Fruit fly (Drosophila melanogaster) whole organism, embryonic: ENCODE results near the gene RpS12.

Experiments
- Adf1 ChIP-seq: fragments of 200-800 bp; sonication (Bioruptor generic); IDR thresholded peaks from 2 replicates; pipeline ENCODE4 v1.3.6; 2022; ENCODE audit warnings: missing biosample characterization, missing genetic modification characterization
- Atf-2 ChIP-seq: fragments of 200-800 bp; sonication (Bioruptor generic); optimal IDR thresholded peaks from 2 replicates; lab custom pipeline; 2016; ENCODE audit warnings: missing biosample characterization, missing genetic modification characterization
- CG10209 ChIP-seq: fragments of 200-800 bp; sonication (Bioruptor generic); optimal IDR thresholded peaks from 3 replicates; lab custom pipeline; 2017; ENCODE audit warnings: missing biosample characterization, mild to moderate bottlenecking, missing genetic modification characterization, missing genetic modification reagents
- CG1024 ChIP-seq: fragments of 200-800 bp; sonication (Bioruptor generic); IDR thresholded peaks from 2 replicates; pipeline ENCODE4 v1.3.6; 2022; ENCODE audit warnings: missing biosample characterization, missing genetic modification characterization
- CG10462 ChIP-seq: fragments of 200-800 bp; sonication (Bioruptor generic); optimal IDR thresholded peaks from 2 replicates; lab custom pipeline; 2016; ENCODE audit warnings: missing biosample characterization, missing genetic modification characterization
- CG10654 ChIP-seq: fragments of 200-800 bp; sonication (Bioruptor generic); optimal IDR thresholded peaks from 2 replicates; lab custom pipeline; 2016; ENCODE audit warnings: missing biosample characterization, missing genetic modification characterization
- CG10979 ChIP-seq: fragments of 200-800 bp; sonication (Bioruptor generic); optimal IDR thresholded peaks from 2 replicates; lab custom pipeline; 2018; ENCODE audit warnings: missing biosample characterization, mild to moderate bottlenecking, missing genetic modification characterization, moderate library complexity
- CG11085 ChIP-seq: fragments of 200-800 bp; sonication (Bioruptor generic); IDR thresholded peaks from 2 replicates; pipeline ENCODE4 v1.3.6; 2022; ENCODE audit warnings: missing biosample characterization, missing genetic modification characterization
- CG11093 ChIP-seq: fragments of 200-800 bp; sonication (Bioruptor generic); IDR thresholded peaks from 3 replicates; pipeline ENCODE4 v1.3.6; 2022; ENCODE audit warnings: missing biosample characterization, missing genetic modification characterization
- CG11723 ChIP-seq: fragments of 200-800 bp; sonication (Bioruptor generic); optimal IDR thresholded peaks from 2 replicates; lab custom pipeline; 2017; ENCODE audit warnings: missing biosample characterization, mild to moderate bottlenecking, missing genetic modification characterization
- CG12155 ChIP-seq: fragments of 200-800 bp; sonication (Bioruptor generic); optimal IDR thresholded peaks from 3 replicates; lab custom pipeline; 2016; ENCODE audit warnings: missing biosample characterization, missing genetic modification characterization
- CG1233 ChIP-seq: fragments of 200-800 bp; sonication (Bioruptor generic); optimal IDR thresholded peaks from 4 replicates; lab custom pipeline; 2018; ENCODE audit warnings: missing biosample characterization, mild to moderate bottlenecking, missing genetic modification characterization
- CG12391 ChIP-seq: fragments of 200-800 bp; sonication (Bioruptor generic); optimal IDR thresholded peaks from 3 replicates; lab custom pipeline; 2018; ENCODE audit warnings: missing biosample characterization, mild to moderate bottlenecking, missing genetic modification characterization, moderate library complexity
- CG12744 ChIP-seq: fragments of 200-800 bp; sonication (Bioruptor generic); optimal IDR thresholded peaks from 2 replicates; lab custom pipeline; 2016; ENCODE audit warnings: missing biosample characterization, missing genetic modification characterization
- CG13123 ChIP-seq: fragments of 200-800 bp; sonication (Bioruptor generic); optimal IDR thresholded peaks from 2 replicates; lab custom pipeline; 2016; ENCODE audit warnings: missing biosample characterization, missing genetic modification characterization
- CG13287 ChIP-seq: fragments of 200-800 bp; sonication (Bioruptor generic); IDR thresholded peaks from 2 replicates; pipeline ENCODE4 v1.3.6; 2022; ENCODE audit warnings: missing biosample characterization, missing genetic modification characterization; ENCODE audit not compliant: partially characterized antibody
- CG15011 ChIP-seq: fragments of 200-800 bp; sonication (Bioruptor generic); optimal IDR thresholded peaks from 3 replicates; lab custom pipeline; 2018; ENCODE audit warnings: missing biosample characterization, mild to moderate bottlenecking, missing genetic modification characterization
- CG17802 ChIP-seq: fragments of 200-800 bp; sonication (Bioruptor generic); optimal IDR thresholded peaks from 2 replicates; lab custom pipeline; 2018; ENCODE audit warnings: missing biosample characterization, mild to moderate bottlenecking, missing genetic modification characterization, moderate library complexity
- CG17912 ChIP-seq: fragments of 200-800 bp; sonication (Bioruptor generic); optimal IDR thresholded peaks from 2 replicates; lab custom pipeline; 2018; ENCODE audit warnings: missing biosample characterization, mild to moderate bottlenecking, missing genetic modification characterization
- CG4820 ChIP-seq: fragments of 200-800 bp; sonication (Bioruptor generic); optimal IDR thresholded peaks from 3 replicates; lab custom pipeline; 2016; ENCODE audit warnings: missing biosample characterization, missing genetic modification characterization
- CG7556 ChIP-seq: fragments of 200-800 bp; sonication (Bioruptor generic); optimal IDR thresholded peaks from 2 replicates; lab custom pipeline; 2017; ENCODE audit warnings: missing biosample characterization, mild to moderate bottlenecking, missing genetic modification characterization
- CG7745 ChIP-seq: fragments of 200-800 bp; sonication (Bioruptor generic); optimal IDR thresholded peaks from 2 replicates; lab custom pipeline; 2018; ENCODE audit warnings: missing biosample characterization, mild to moderate bottlenecking, missing genetic modification characterization, moderate library complexity
- CG9215 ChIP-seq: fragments of 200-800 bp; sonication (Bioruptor generic); IDR thresholded peaks from 2 replicates; pipeline ENCODE4 v1.3.6; 2022; ENCODE audit warnings: missing biosample characterization, missing genetic modification characterization
- Chrac-16 ChIP-seq: fragments of 200-800 bp; sonication (Bioruptor generic); optimal IDR thresholded peaks from 3 replicates; lab custom pipeline; 2016; ENCODE audit warnings: missing biosample characterization, missing genetic modification characterization
- Doc3 ChIP-seq: fragments of 200-800 bp; sonication (Bioruptor generic); IDR thresholded peaks from 3 replicates; pipeline ENCODE4 v1.3.6; 2022; ENCODE audit warnings: missing biosample characterization, missing genetic modification characterization; ENCODE audit not compliant: partially characterized antibody
- GATAe ChIP-seq: fragments of 200-800 bp; sonication (Bioruptor generic); conservative IDR thresholded peaks from 2 replicates; pipeline ENCODE4 v1.3.6; 2022; ENCODE audit warnings: missing biosample characterization, missing genetic modification characterization
- HmgD ChIP-seq: fragments of 200-800 bp; sonication (Bioruptor generic); optimal IDR thresholded peaks from 3 replicates; lab custom pipeline; 2016; ENCODE audit warnings: missing biosample characterization, missing genetic modification characterization
- HmgZ ChIP-seq: fragments of 200-800 bp; sonication (Bioruptor generic); optimal IDR thresholded peaks from 2 replicates; lab custom pipeline; 2018; ENCODE audit warnings: missing biosample characterization, mild to moderate bottlenecking, missing genetic modification characterization
- Hr39 ChIP-seq: fragments of >200 bp; optimal IDR thresholded peaks from 2 replicates; lab custom pipeline; 2017
- Sox100B ChIP-seq: fragments of 200-800 bp; sonication (Bioruptor generic); optimal IDR thresholded peaks from 3 replicates; lab custom pipeline; 2018; ENCODE audit warnings: missing biosample characterization, mild to moderate bottlenecking, missing genetic modification characterization
- YL-1 ChIP-seq: fragments of 200-800 bp; sonication (Bioruptor generic); optimal IDR thresholded peaks from 3 replicates; lab custom pipeline; 2017; ENCODE audit warnings: missing biosample characterization, mild to moderate bottlenecking, missing genetic modification characterization
- ac ChIP-seq: fragments of 200-800 bp; sonication (Bioruptor generic); optimal IDR thresholded peaks from 3 replicates; lab custom pipeline; 2017; ENCODE audit warnings: missing biosample characterization, mild to moderate bottlenecking, missing genetic modification characterization
- ara ChIP-seq: fragments of 200-800 bp; sonication (Bioruptor generic); IDR thresholded peaks from 2 replicates; pipeline ENCODE4 v1.3.6; 2022; ENCODE audit warnings: missing biosample characterization, missing genetic modification characterization
- ci ChIP-seq: fragments of 200-800 bp; sonication (Bioruptor generic); IDR thresholded peaks from 3 replicates; pipeline ENCODE4 v1.3.6; 2022; ENCODE audit warnings: missing biosample characterization, missing genetic modification characterization
- dan ChIP-seq: fragments of 200-800 bp; sonication (Bioruptor generic); IDR thresholded peaks from 2 replicates; pipeline ENCODE4 v1.3.6; 2022; ENCODE audit warnings: missing biosample characterization, missing genetic modification characterization
- dmrt99B ChIP-seq: fragments of 200-800 bp; sonication (Bioruptor generic); optimal IDR thresholded peaks from 2 replicates; lab custom pipeline; 2018; ENCODE audit warnings: missing biosample characterization, mild to moderate bottlenecking, missing genetic modification characterization, moderate library complexity
- dpn ChIP-seq, 2 experiments: fragments of 200-800 bp; sonication (Bioruptor generic); optimal IDR thresholded peaks; 3 replicates each; lab custom pipeline; 2016; ENCODE audit warnings: missing biosample characterization in 2 of 2, missing genetic modification characterization in 2 of 2
- fd64A ChIP-seq: fragments of 200-800 bp; sonication (Bioruptor generic); optimal IDR thresholded peaks from 3 replicates; lab custom pipeline; 2018; ENCODE audit warnings: missing biosample characterization, mild to moderate bottlenecking, missing genetic modification characterization
- ftz-f1 ChIP-seq: fragments of 200-800 bp; sonication (Bioruptor generic); optimal IDR thresholded peaks from 2 replicates; lab custom pipeline; 2016; ENCODE audit warnings: missing biosample characterization, missing genetic modification characterization
- gcm ChIP-seq: fragments of 200-800 bp; sonication (Bioruptor generic); optimal IDR thresholded peaks from 2 replicates; lab custom pipeline; 2019; ENCODE audit warnings: missing biosample characterization, mild to moderate bottlenecking, missing genetic modification characterization, moderate library complexity
- kah ChIP-seq: fragments of 200-800 bp; sonication (Bioruptor generic); optimal IDR thresholded peaks from 2 replicates; lab custom pipeline; 2018; ENCODE audit warnings: missing biosample characterization, mild to moderate bottlenecking, missing genetic modification characterization
- lmd ChIP-seq: fragments of 200-800 bp; sonication (Bioruptor generic); IDR thresholded peaks from 2 replicates; pipeline ENCODE4 v1.3.6; 2022; ENCODE audit warnings: missing biosample characterization, missing genetic modification characterization
- lov ChIP-seq, 2 experiments: fragments of 200-800 bp in 1 of 2; fragments of >200 bp in 1 of 2; sonication (Bioruptor generic) in 1 of 2; IDR thresholded peaks in 1 of 2; optimal IDR thresholded peaks in 1 of 2; 2 replicates in 1 of 2; 3 replicates in 1 of 2; pipeline versions ENCODE4 v1.3.6 to Lab custom; 2017 to 2022; ENCODE audit warnings: missing biosample characterization in 1 of 2, missing genetic modification characterization in 1 of 2
- nau ChIP-seq: fragments of 200-800 bp; sonication (Bioruptor generic); optimal IDR thresholded peaks from 3 replicates; lab custom pipeline; 2017; ENCODE audit warnings: missing biosample characterization, mild to moderate bottlenecking, missing genetic modification characterization, missing genetic modification reagents
- prd ChIP-seq, 3 experiments: fragments of >200 bp in 2 of 3; fragments of 200-800 bp in 1 of 3; sonication (Bioruptor generic) in 1 of 3; optimal IDR thresholded peaks in 2 of 3; IDR thresholded peaks in 1 of 3; 2 replicates in 2 of 3; 3 replicates in 1 of 3; pipeline versions ENCODE4 v1.3.6 to Lab custom; 2017 to 2022; ENCODE audit warnings: missing biosample characterization in 1 of 3, missing genetic modification characterization in 1 of 3
- ranshi ChIP-seq: fragments of 200-800 bp; sonication (Bioruptor generic); IDR thresholded peaks from 2 replicates; pipeline ENCODE4 v1.3.6; 2022; ENCODE audit warnings: missing biosample characterization, missing genetic modification characterization
- sisA ChIP-seq: fragments of 200-800 bp; sonication (Bioruptor generic); IDR thresholded peaks from 2 replicates; pipeline ENCODE4 v1.3.6; 2022; ENCODE audit warnings: missing biosample characterization, missing genetic modification characterization
- sna ChIP-seq: fragments of 200-800 bp; sonication (Bioruptor generic); IDR thresholded peaks from 2 replicates; pipeline ENCODE4 v1.3.6; 2022; ENCODE audit warnings: missing biosample characterization, missing genetic modification characterization; ENCODE audit not compliant: partially characterized antibody
- sqz ChIP-seq: fragments of 200-800 bp; sonication (Bioruptor generic); optimal IDR thresholded peaks from 3 replicates; lab custom pipeline; 2018; ENCODE audit warnings: missing biosample characterization, mild to moderate bottlenecking, missing genetic modification characterization
- stc ChIP-seq: fragments of 200-800 bp; sonication (Bioruptor generic); IDR thresholded peaks from 2 replicates; pipeline ENCODE4 v1.3.6; 2022; ENCODE audit warnings: missing biosample characterization, missing genetic modification characterization
- stwl ChIP-seq: fragments of 200-800 bp; sonication (Bioruptor generic); optimal IDR thresholded peaks from 3 replicates; lab custom pipeline; 2018; ENCODE audit warnings: missing biosample characterization, mild to moderate bottlenecking, missing genetic modification characterization, moderate library complexity

The RpS12 gene

DNA sequence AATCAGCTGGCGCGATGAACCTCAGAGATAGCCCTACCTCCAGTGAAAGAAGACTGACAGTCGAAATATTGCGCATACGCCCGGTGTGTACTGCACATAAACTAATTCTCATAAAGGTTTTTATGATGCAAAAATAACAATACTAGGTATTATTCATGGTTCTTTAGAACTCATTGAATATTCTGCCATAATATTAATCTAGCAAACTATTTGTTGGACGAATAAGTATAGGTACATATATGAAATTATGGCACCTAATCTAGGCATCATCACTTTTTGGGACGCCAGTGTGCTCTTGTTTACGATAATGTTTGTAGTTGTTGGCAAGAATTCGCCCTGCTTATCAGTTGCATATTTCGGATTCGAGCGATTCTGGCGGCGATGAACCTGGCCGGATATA is 1.4 kb upstream of the RpS12 start (continued):
- TF ChIP-seq stc (GFP tag; lab: Robert Waterston, UW) (no peak), sisA (GFP tag; lab: Robert Waterston, UW) (no peak), Hr39 (lab: Kevin White, UChicago) (no peak), CG1024 (GFP tag; lab: Robert Waterston, UW) (no peak), gcm (no peak), ci (GFP tag; lab: Robert Waterston, UW) (no peak), CG1233 (peak; percentile 5), dan (GFP tag; lab: Robert Waterston, UW) (no peak), CG11093 (no peak), YL-1 (GFP tag; lab: Kevin White, UChicago) (no peak), CG4820 (GFP tag; lab: Kevin White, UChicago) (no peak), GATAe (no peak), CG12744 (GFP tag; lab: Kevin White, UChicago) (no peak), ftz-f1 (no peak), kah (no peak), CG17802 (tag; lab: Kevin White, UChicago) (no peak), prd (optimal IDR thresholded peaks at IDR 0.05; lab: Kevin White, UChicago) (no peak), prd (GFP tag; IDR thresholded peaks at IDR 0.05; lab: Robert Waterston, UW) (0 out of 3 replicates have a peak, but pooled peaks have one; percentile 27), dpn (GFP tag; optimal IDR thresholded peaks at IDR 0.05; lab: Kevin White, UChicago) (peak; percentile 25 to 31), CG12155 (GFP tag; lab: Kevin White, UChicago) (peak; percentile 6), Sox100B (GFP tag; lab: Kevin White, UChicago) (peak; percentile 5), CG13287 (no peak), Doc3 (GFP tag; lab: Robert Waterston, UW) (no peak), lmd (peak; percentile 22; the same call in 1 of the 2 replicates), CG7556 (GFP tag; lab: Kevin White, UChicago) (peak; percentile 3), Adf1 (GFP tag; lab: Robert Waterston, UW) (no peak), sqz (GFP tag; lab: Kevin White, UChicago) (no peak), nau (GFP tag; lab: Kevin White, UChicago) (no peak), CG13123 (GFP tag; lab: Kevin White, UChicago) (no peak), CG17912 (GFP tag; lab: Kevin White, UChicago) (no peak), ranshi (GFP tag; lab: Robert Waterston, UW) (0 out of 2 replicates have a peak, but pooled peaks have one; percentile 7), CG11723 (no peak), Atf-2 (GFP tag; lab: Kevin White, UChicago) (peak; percentile 27), CG10654 (GFP tag; lab: Kevin White, UChicago) (no peak), CG7745 (tag; lab: Kevin White, UChicago) (no peak), CG9215 (GFP tag; lab: Robert Waterston, UW) (no peak), ac (GFP tag; lab: Kevin White, UChicago) (no peak), CG11085 (GFP tag; lab: Robert Waterston, UW) (no peak), fd64A (GFP tag; lab: Kevin White, UChicago) (no peak), CG10209 (GFP tag; lab: Kevin White, UChicago) (no peak), Chrac-16 (GFP tag; lab: Kevin White, UChicago) (no peak), sna (no peak), lov (optimal IDR thresholded peaks at IDR 0.05; lab: Kevin White, UChicago) (no peak), lov (GFP tag; IDR thresholded peaks at IDR 0.05; lab: Robert Waterston, UW) (no peak), CG10462 (GFP tag; lab: Kevin White, UChicago) (no peak), HmgZ (no peak), ara (GFP tag; lab: Robert Waterston, UW) (no peak), CG15011 (GFP tag; lab: Kevin White, UChicago) (no peak), stwl (tag; lab: Kevin White, UChicago) (no peak), CG10979 (tag; lab: Kevin White, UChicago) (peak; percentile 51), CG12391 (no peak), dmrt99B (tag; lab: Kevin White, UChicago) (peak; percentile 46), HmgD (GFP tag; lab: Kevin White, UChicago) (no peak)
